Worm (Caenorhabditis elegans): Measurements from ENCODE around the gene K06A1.2.

- TF ChIP-seq ztf-29 (GFP tag; IDR thresholded peaks at IDR 0.05) (no peak), klf-2 (GFP tag; conservative IDR thresholded peaks at IDR 0.05) (no peak), flt-1 (GFP tag; IDR thresholded peaks at IDR 0.05) (no peak), T22C8.4 (GFP tag; IDR thresholded peaks at IDR 0.05) (no peak), med-1 (GFP tag; optimal IDR thresholded peaks at IDR 0.05; ENCODE audit: insufficient read depth) (no peak), ztf-23 (GFP tag; IDR thresholded peaks at IDR 0.05) (no peak), cog-1 (tag; optimal IDR thresholded peaks at IDR 0.05) (no peak), tab-1 (GFP tag; IDR thresholded peaks at IDR 0.05) (no peak), ref-1 (GFP tag; conservative IDR thresholded peaks at IDR 0.05) (no peak)
Observed at ce11 chrII:6401649-6402048, 42.2 kb upstream of the K06A1.2 start, which contains the start of gene btb-2.
